Worm (Caenorhabditis elegans): ENCODE measurements around the gene snf-11.

DNA sequence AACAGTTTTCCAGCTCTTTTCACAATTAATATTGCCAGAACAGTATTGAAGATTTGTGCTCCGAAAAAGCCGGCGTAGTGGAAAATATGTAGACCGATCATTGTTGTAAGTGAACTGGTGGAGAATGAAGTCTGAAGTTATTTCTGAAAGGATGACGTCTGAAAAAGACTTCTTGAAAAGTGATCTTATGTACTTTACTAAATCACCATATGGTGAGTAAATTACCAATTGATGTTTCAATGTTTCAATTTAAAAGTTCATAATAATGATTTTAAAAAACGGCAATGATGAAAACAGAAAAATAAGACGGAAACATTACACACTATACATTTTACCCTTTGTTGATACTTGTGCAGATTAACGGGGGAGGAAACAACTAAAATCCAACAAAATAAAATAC is 15.5 kb upstream of the snf-11 start, which contains the start of gene str-141:
- TF ChIP-seq unc-62 (GFP tag; optimal IDR thresholded peaks at IDR 0.05) = no peak
- TF ChIP-seq unc-130 (GFP tag; optimal IDR thresholded peaks at IDR 0.05) = no peak
- no peak for TF ChIP-seq nhr-179 (tag; optimal IDR thresholded peaks at IDR 0.05)
- TF ChIP-seq ztf-22 (GFP tag; optimal IDR thresholded peaks at IDR 0.05) = no peak
- TF ChIP-seq F52B5.7 (tag; optimal IDR thresholded peaks at IDR 0.05) = no peak
- no peak for TF ChIP-seq repo-1 (tag; optimal IDR thresholded peaks at IDR 0.05)
- TF ChIP-seq Y56A3A.18 (GFP tag; IDR thresholded peaks at IDR 0.05) = no peak
